Worm (Caenorhabditis elegans) whole organism, L4/young adult: ENCODE measurements around the gene K08D9.6.

Experiments
- W03F9.2 ChIP-seq: fragments of 150-350 bp; optimal IDR thresholded peaks from 2 replicates; lab custom pipeline; 2014; ENCODE audit warnings: missing biosample characterization, missing genetic modification characterization
- dao-5 ChIP-seq: sonication (generic microtip); optimal IDR thresholded peaks from 2 replicates; lab custom pipeline; 2016; ENCODE audit warnings: missing genotype, missing genetic modification characterization, moderate library complexity, missing compliant biosample characterization
- him-1 ChIP-seq: sonication (generic microtip); optimal IDR thresholded peaks from 2 replicates; lab custom pipeline; 2016; ENCODE audit warnings: missing genotype, missing genetic modification reagents, missing genetic modification characterization, missing compliant biosample characterization

DNA sequence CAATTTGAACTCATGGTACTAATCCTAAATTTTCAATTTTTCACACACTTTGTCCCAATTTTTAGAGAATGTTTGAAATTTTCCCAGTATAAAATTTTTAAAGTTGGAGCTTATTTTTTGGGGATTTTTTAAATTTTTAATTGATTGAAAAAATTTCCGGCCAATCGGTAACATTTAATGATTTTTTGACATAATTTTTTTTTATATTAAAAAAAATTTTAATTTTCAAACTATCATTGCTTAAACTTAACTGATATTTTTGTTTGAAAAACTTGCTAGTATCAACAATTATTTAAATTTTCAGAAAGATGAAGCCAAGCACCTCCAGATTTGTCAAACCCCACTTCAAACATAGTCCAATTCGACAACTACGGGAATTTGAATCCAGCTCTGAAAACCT, 22.5 kb upstream of the K08D9.6 start, which contains the start of gene T28A11.22:
- TF ChIP-seq W03F9.2 (tag; lab: Kevin White, UChicago) (no peak), him-1 (tag; lab: Kevin White, UChicago) (no peak), dao-5 (tag; lab: Kevin White, UChicago) (no peak)
